Fruit fly (Drosophila melanogaster): ENCODE measurements around the gene RFeSP.

Gene RFeSP

DNA sequence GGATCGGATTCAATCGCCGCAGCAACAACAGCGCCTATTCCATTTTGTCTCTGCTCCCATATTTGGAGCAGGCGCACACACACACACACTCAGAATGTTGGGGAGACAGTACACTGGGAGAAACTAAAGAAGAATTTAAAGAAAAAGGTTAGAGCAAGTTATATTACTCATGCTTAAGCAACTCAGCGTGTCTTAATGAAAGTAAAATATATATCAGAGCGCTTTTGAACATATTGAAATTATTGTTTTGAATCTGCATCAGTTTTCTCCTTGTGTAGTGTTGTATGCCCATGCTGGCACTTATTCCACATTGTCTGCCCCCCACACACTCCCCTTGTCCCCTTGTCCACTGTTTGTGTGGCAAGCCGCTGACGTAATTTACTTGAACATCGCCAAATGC is 23.8 kb downstream of the RFeSP start (continued):
- TF ChIP-seq CG10147 (GFP tag; optimal IDR thresholded peaks at IDR 0.05) (peak; percentile 78), CG1233 (GFP tag; optimal IDR thresholded peaks at IDR 0.05) (peak; percentile 38), ase (GFP tag; IDR thresholded peaks at IDR 0.05) (peak; percentile 64; the same call in 1 of the 3 replicates), tup (GFP tag; optimal IDR thresholded peaks at IDR 0.05) (peak; percentile 48), sr (GFP tag; IDR thresholded peaks at IDR 0.05) (peak; percentile 54; the same call in 2 of the 3 replicates), nmo (GFP tag; optimal IDR thresholded peaks at IDR 0.05) (peak; percentile 86), CG10654 (GFP tag; optimal IDR thresholded peaks at IDR 0.05) (peak; percentile 68), CG13296 (GFP tag; optimal IDR thresholded peaks at IDR 0.05) (peak; percentile 75), knrl (GFP tag; IDR thresholded peaks at IDR 0.05; ENCODE audit: partially characterized antibody) (no peak), ssp (GFP tag; IDR thresholded peaks at IDR 0.05) (peak; percentile 75), BtbVII (GFP tag; optimal IDR thresholded peaks at IDR 0.05) (peak; percentile 68), Mes4 (GFP tag; optimal IDR thresholded peaks at IDR 0.05) (peak; percentile 59), CG14965 (GFP tag; optimal IDR thresholded peaks at IDR 0.05; ENCODE audit: borderline replicate concordance) (peak; percentile 61), CG16815 (GFP tag; optimal IDR thresholded peaks at IDR 0.05) (peak; percentile 49), dan (GFP tag; IDR thresholded peaks at IDR 0.05) (no peak), Ets97D (GFP tag; optimal IDR thresholded peaks at IDR 0.05) (peak; percentile 46), CG10565 (GFP tag; optimal IDR thresholded peaks at IDR 0.05) (no peak), CG6272 (GFP tag; IDR thresholded peaks at IDR 0.05) (peak; percentile 65), CG6854 (GFP tag; optimal IDR thresholded peaks at IDR 0.05) (peak; percentile 73), zfh1 (GFP tag; IDR thresholded peaks at IDR 0.05) (peak; percentile 83), CG11085 (GFP tag; IDR thresholded peaks at IDR 0.05) (no peak; the same call in 1 of the 2 replicates), org-1 (GFP tag; optimal IDR thresholded peaks at IDR 0.05) (peak; percentile 75), Bdp1 (GFP tag; optimal IDR thresholded peaks at IDR 0.05) (peak; percentile 57), CG12391 (tag; optimal IDR thresholded peaks at IDR 0.05) (no peak), CG8388 (GFP tag; optimal IDR thresholded peaks at IDR 0.05) (peak; percentile 72), wor (GFP tag; IDR thresholded peaks at IDR 0.05) (peak; percentile 42), CG11504 (tag; optimal IDR thresholded peaks at IDR 0.05) (peak; percentile 90), eve (GFP tag; optimal IDR thresholded peaks at IDR 0.05) (peak in 1 of 2 experiments; percentile 66), CG1603 (tag; optimal IDR thresholded peaks at IDR 0.05) (peak; percentile 82), odd (GFP tag; optimal IDR thresholded peaks at IDR 0.05) (peak; percentile 46), Ptx1 (GFP tag; IDR thresholded peaks at IDR 0.05) (peak; percentile 82), dati (GFP tag; IDR thresholded peaks at IDR 0.05) (no peak), zf30C (GFP tag; optimal IDR thresholded peaks at IDR 0.05) (peak; percentile 9), CG15011 (GFP tag; optimal IDR thresholded peaks at IDR 0.05) (peak; percentile 50), crol (GFP tag; IDR thresholded peaks at IDR 0.05) (peak; percentile 58), jigr1 (GFP tag; IDR thresholded peaks at IDR 0.05) (0 out of 3 replicates have a peak, but pooled peaks have one; percentile 37), exex (tag; optimal IDR thresholded peaks at IDR 0.05) (peak; percentile 27), Xbp1 (GFP tag; optimal IDR thresholded peaks at IDR 0.05) (peak; percentile 79), nau (GFP tag; optimal IDR thresholded peaks at IDR 0.05) (peak; percentile 71), CG12104 (GFP tag; optimal IDR thresholded peaks at IDR 0.05) (peak; percentile 58), Side (GFP tag; optimal IDR thresholded peaks at IDR 0.05) (peak; percentile 72), Mad (GFP tag; optimal IDR thresholded peaks at IDR 0.05) (peak; percentile 55), CG42726 (GFP tag; IDR thresholded peaks at IDR 0.05; ENCODE audit: partially characterized antibody) (no peak), lmd (GFP tag; IDR thresholded peaks at IDR 0.05) (peak; percentile 84), CG34376 (GFP tag; optimal IDR thresholded peaks at IDR 0.05) (peak; percentile 8), pan (optimal IDR thresholded peaks at IDR 0.05) (no peak), pan (GFP tag; optimal IDR thresholded peaks at IDR 0.05 in 1 of 2, IDR thresholded peaks at IDR 0.05 in 1 of 2) (peak in 1 of 2 experiments; percentile 82), gcm (GFP tag; optimal IDR thresholded peaks at IDR 0.05) (peak; percentile 59), Neu2 (GFP tag; optimal IDR thresholded peaks at IDR 0.05; ENCODE audit: borderline replicate concordance) (no peak), CG17802 (tag; optimal IDR thresholded peaks at IDR 0.05) (peak; percentile 52), CG10543 (GFP tag; optimal IDR thresholded peaks at IDR 0.05) (peak; percentile 56)

Data from whole organism, embryonic.